Fruit fly (Drosophila melanogaster) whole organism, embryonic: ENCODE data around the gene CG4880.

Experiments used
- BEAF-32 ChIP-seq: fragments of 200-800 bp; sonication (Bioruptor generic); optimal IDR thresholded peaks from 3 replicates; lab custom pipeline; 2017; ENCODE audit warnings: missing biosample characterization, missing genetic modification characterization, mild to moderate bottlenecking, moderate library complexity, missing genetic modification reagents
- Bgb ChIP-seq: fragments of 200-800 bp; sonication (Bioruptor generic); IDR thresholded peaks from 2 replicates; pipeline ENCODE4 v1.3.6; 2022; ENCODE audit warnings: missing biosample characterization, missing genetic modification characterization; ENCODE audit not compliant: partially characterized antibody
- Bteb2 ChIP-seq: fragments of 200-800 bp; sonication (Bioruptor generic); optimal IDR thresholded peaks from 2 replicates; lab custom pipeline; 2016; ENCODE audit warnings: missing biosample characterization, missing genetic modification characterization
- CG11093 ChIP-seq: fragments of 200-800 bp; sonication (Bioruptor generic); IDR thresholded peaks from 3 replicates; pipeline ENCODE4 v1.3.6; 2022; ENCODE audit warnings: missing biosample characterization, missing genetic modification characterization
- CG11560 ChIP-seq: fragments of 200-800 bp; sonication (Bioruptor generic); IDR thresholded peaks from 3 replicates; pipeline ENCODE4 v1.3.6; 2022; ENCODE audit warnings: missing biosample characterization, missing genetic modification characterization
- CG12299 ChIP-seq: fragments of 200-800 bp; sonication (Bioruptor generic); optimal IDR thresholded peaks from 2 replicates; lab custom pipeline; 2018; ENCODE audit warnings: missing biosample characterization, mild to moderate bottlenecking, missing genetic modification characterization
- CG13123 ChIP-seq: fragments of 200-800 bp; sonication (Bioruptor generic); optimal IDR thresholded peaks from 2 replicates; lab custom pipeline; 2016; ENCODE audit warnings: missing biosample characterization, missing genetic modification characterization
- CG13287 ChIP-seq: fragments of 200-800 bp; sonication (Bioruptor generic); IDR thresholded peaks from 2 replicates; pipeline ENCODE4 v1.3.6; 2022; ENCODE audit warnings: missing biosample characterization, missing genetic modification characterization; ENCODE audit not compliant: partially characterized antibody
- CG14667 ChIP-seq: fragments of 200-800 bp; sonication (Bioruptor generic); IDR thresholded peaks from 2 replicates; pipeline ENCODE4 v1.3.6; 2022; ENCODE audit warnings: missing biosample characterization, missing genetic modification characterization
- CG14860 ChIP-seq: fragments of 200-800 bp; sonication (Bioruptor generic); IDR thresholded peaks from 3 replicates; pipeline ENCODE4 v1.3.6; 2022; ENCODE audit warnings: missing biosample characterization, missing genetic modification characterization; ENCODE audit not compliant: partially characterized antibody
- CG1602 ChIP-seq: fragments of 200-800 bp; sonication (Bioruptor generic); optimal IDR thresholded peaks from 3 replicates; lab custom pipeline; 2016; ENCODE audit warnings: missing biosample characterization, missing genetic modification characterization
- CG16813 ChIP-seq: fragments of 200-800 bp; sonication (Bioruptor generic); IDR thresholded peaks from 3 replicates; pipeline ENCODE4 v1.3.6; 2022; ENCODE audit warnings: missing biosample characterization, missing genetic modification characterization; ENCODE audit not compliant: partially characterized antibody
- CG2116 ChIP-seq: fragments of 200-800 bp; sonication (Bioruptor generic); optimal IDR thresholded peaks from 3 replicates; lab custom pipeline; 2018; ENCODE audit warnings: missing biosample characterization, mild to moderate bottlenecking, missing genetic modification characterization
- CG2129 ChIP-seq: fragments of 200-800 bp; sonication (Bioruptor generic); IDR thresholded peaks from 2 replicates; pipeline ENCODE4 v1.3.6; 2022; ENCODE audit warnings: missing biosample characterization, missing genetic modification characterization; ENCODE audit not compliant: partially characterized antibody
- CG32767 ChIP-seq: fragments of 200-800 bp; sonication (Bioruptor generic); IDR thresholded peaks from 2 replicates; pipeline ENCODE4 v1.3.6; 2022; ENCODE audit warnings: missing biosample characterization, missing genetic modification characterization
- CG6791 ChIP-seq: fragments of 200-800 bp; sonication (Bioruptor generic); IDR thresholded peaks from 3 replicates; pipeline ENCODE4 v1.3.6; 2022; ENCODE audit warnings: missing biosample characterization, missing genetic modification characterization; ENCODE audit not compliant: partially characterized antibody
- CG6854 ChIP-seq: fragments of 200-800 bp; sonication (Bioruptor generic); optimal IDR thresholded peaks from 3 replicates; lab custom pipeline; 2017; ENCODE audit warnings: missing biosample characterization, mild to moderate bottlenecking, missing genetic modification characterization
- CG7556 ChIP-seq: fragments of 200-800 bp; sonication (Bioruptor generic); optimal IDR thresholded peaks from 2 replicates; lab custom pipeline; 2017; ENCODE audit warnings: missing biosample characterization, mild to moderate bottlenecking, missing genetic modification characterization
- CG8290 ChIP-seq, 3 experiments: fragments of 200-800 bp; sonication (Bioruptor generic); optimal IDR thresholded peaks; 2 replicates each; lab custom pipeline; 2016 to 2019; ENCODE audit warnings: missing biosample characterization in 3 of 3, missing genetic modification characterization in 3 of 3, mild to moderate bottlenecking in 2 of 3, moderate library complexity in 1 of 3
- CG9215 ChIP-seq: fragments of 200-800 bp; sonication (Bioruptor generic); IDR thresholded peaks from 2 replicates; pipeline ENCODE4 v1.3.6; 2022; ENCODE audit warnings: missing biosample characterization, missing genetic modification characterization
- CG9932 ChIP-seq: fragments of 200-800 bp; sonication (Bioruptor generic); IDR thresholded peaks from 2 replicates; pipeline ENCODE4 v1.3.6; 2022; ENCODE audit warnings: missing biosample characterization, missing genetic modification characterization
- Dref ChIP-seq: fragments of 200-800 bp; sonication (Bioruptor generic); IDR thresholded peaks from 2 replicates; pipeline ENCODE4 v1.3.6; 2022; ENCODE audit warnings: missing biosample characterization, missing genetic modification characterization
- Drgx ChIP-seq: fragments of 200-800 bp; sonication (Bioruptor generic); IDR thresholded peaks from 2 replicates; pipeline ENCODE4 v1.3.6; 2022; ENCODE audit warnings: missing biosample characterization, missing genetic modification characterization
- H15 ChIP-seq: fragments of 200-800 bp; sonication (Bioruptor generic); IDR thresholded peaks from 3 replicates; pipeline ENCODE4 v1.3.6; 2022; ENCODE audit warnings: missing biosample characterization, missing genetic modification characterization
- Myb ChIP-seq: fragments of 200-800 bp; sonication (Bioruptor generic); optimal IDR thresholded peaks from 2 replicates; lab custom pipeline; 2016; ENCODE audit warnings: missing biosample characterization, missing genetic modification characterization
- NC2α ChIP-seq: fragments of 200-800 bp; sonication (Bioruptor generic); optimal IDR thresholded peaks from 2 replicates; lab custom pipeline; 2016; ENCODE audit warnings: missing biosample characterization, missing genetic modification characterization
- NK7.1 ChIP-seq: fragments of 200-800 bp; sonication (Bioruptor generic); optimal IDR thresholded peaks from 3 replicates; lab custom pipeline; 2016; ENCODE audit warnings: missing biosample characterization, missing genetic modification characterization
- Scr ChIP-seq: fragments of 200-800 bp; sonication (Bioruptor generic); IDR thresholded peaks from 2 replicates; pipeline ENCODE4 v1.3.6; 2022; ENCODE audit warnings: missing biosample characterization, missing genetic modification characterization; ENCODE audit not compliant: partially characterized antibody
- amos ChIP-seq: fragments of 200-800 bp; sonication (Bioruptor generic); IDR thresholded peaks from 2 replicates; pipeline ENCODE4 v1.3.6; 2022; ENCODE audit warnings: missing biosample characterization, missing genetic modification characterization; ENCODE audit not compliant: partially characterized antibody
- ara ChIP-seq: fragments of 200-800 bp; sonication (Bioruptor generic); IDR thresholded peaks from 2 replicates; pipeline ENCODE4 v1.3.6; 2022; ENCODE audit warnings: missing biosample characterization, missing genetic modification characterization
- bbx ChIP-seq: fragments of 200-800 bp; sonication (Bioruptor generic); IDR thresholded peaks from 2 replicates; pipeline ENCODE4 v1.3.6; 2022; ENCODE audit warnings: missing biosample characterization, missing genetic modification characterization; ENCODE audit not compliant: partially characterized antibody
- chm ChIP-seq: fragments of 200-800 bp; sonication (Bioruptor generic); IDR thresholded peaks from 2 replicates; pipeline ENCODE4 v1.3.6; 2022; ENCODE audit warnings: missing biosample characterization, missing genetic modification characterization
- crc ChIP-seq: fragments of 200-800 bp; sonication (Bioruptor generic); optimal IDR thresholded peaks from 2 replicates; lab custom pipeline; 2016; ENCODE audit warnings: missing biosample characterization, missing genetic modification characterization
- dmrt99B ChIP-seq: fragments of 200-800 bp; sonication (Bioruptor generic); optimal IDR thresholded peaks from 2 replicates; lab custom pipeline; 2018; ENCODE audit warnings: missing biosample characterization, mild to moderate bottlenecking, missing genetic modification characterization, moderate library complexity
- ems ChIP-seq: fragments of 200-800 bp; sonication (Bioruptor generic); optimal IDR thresholded peaks from 3 replicates; lab custom pipeline; 2016; ENCODE audit warnings: missing biosample characterization, missing genetic modification characterization
- eve ChIP-seq, 2 experiments: fragments of >200 bp; optimal IDR thresholded peaks; 2 replicates each; lab custom pipeline; 2017; ENCODE audit warnings: missing biosample characterization in 2 of 2, missing genetic modification characterization in 2 of 2
- eyg ChIP-seq: fragments of 200-800 bp; sonication (Bioruptor generic); optimal IDR thresholded peaks from 3 replicates; lab custom pipeline; 2016; ENCODE audit warnings: missing biosample characterization, missing genetic modification characterization
- fd102C ChIP-seq: fragments of 200-800 bp; sonication (Bioruptor generic); optimal IDR thresholded peaks from 2 replicates; lab custom pipeline; 2018; ENCODE audit warnings: missing biosample characterization, mild to moderate bottlenecking, missing genetic modification characterization, moderate library complexity
- ftz-f1 ChIP-seq: fragments of 200-800 bp; sonication (Bioruptor generic); optimal IDR thresholded peaks from 2 replicates; lab custom pipeline; 2016; ENCODE audit warnings: missing biosample characterization, missing genetic modification characterization
- gt ChIP-seq: fragments of 200-800 bp; sonication (Bioruptor generic); IDR thresholded peaks from 2 replicates; pipeline ENCODE4 v1.3.6; 2022; ENCODE audit warnings: missing biosample characterization, missing genetic modification characterization
- hb ChIP-seq: fragments of 200-800 bp; sonication (Bioruptor generic); IDR thresholded peaks from 3 replicates; pipeline ENCODE4 v1.3.6; 2022; ENCODE audit warnings: missing biosample characterization, missing genetic modification characterization; ENCODE audit not compliant: partially characterized antibody
- lola ChIP-seq, 3 experiments: fragments of >200 bp in 2 of 3; fragments of 200-800 bp in 1 of 3; sonication (Bioruptor generic) in 1 of 3; optimal IDR thresholded peaks; 2 replicates each; lab custom pipeline; 2017 to 2019; ENCODE audit warnings: missing biosample characterization in 3 of 3, missing genetic modification characterization in 3 of 3, mild to moderate bottlenecking in 1 of 3, moderate library complexity in 1 of 3
- mld ChIP-seq: fragments of 200-800 bp; sonication (Bioruptor generic); IDR thresholded peaks from 3 replicates; pipeline ENCODE4 v1.3.6; 2022; ENCODE audit warnings: missing biosample characterization, missing genetic modification characterization; ENCODE audit not compliant: partially characterized antibody
- pb ChIP-seq: fragments of 200-800 bp; sonication (Bioruptor generic); optimal IDR thresholded peaks from 3 replicates; lab custom pipeline; 2016; ENCODE audit warnings: missing biosample characterization, missing genetic modification characterization
- sima ChIP-seq: fragments of 200-800 bp; sonication (Bioruptor generic); optimal IDR thresholded peaks from 2 replicates; lab custom pipeline; 2016; ENCODE audit warnings: missing biosample characterization, missing genetic modification characterization
- stwl ChIP-seq: fragments of 200-800 bp; sonication (Bioruptor generic); optimal IDR thresholded peaks from 3 replicates; lab custom pipeline; 2018; ENCODE audit warnings: missing biosample characterization, mild to moderate bottlenecking, missing genetic modification characterization, moderate library complexity
- tna ChIP-seq: fragments of 200-800 bp; sonication (Bioruptor generic); IDR thresholded peaks from 2 replicates; pipeline ENCODE4 v1.3.6; 2022; ENCODE audit warnings: missing biosample characterization, missing genetic modification characterization; ENCODE audit not compliant: partially characterized antibody
- unc-4 ChIP-seq: fragments of 200-800 bp; sonication (Bioruptor generic); IDR thresholded peaks from 2 replicates; pipeline ENCODE4 v1.3.6; 2022; ENCODE audit warnings: missing biosample characterization, missing genetic modification characterization; ENCODE audit not compliant: partially characterized antibody
- vnd ChIP-seq: fragments of 200-800 bp; sonication (Bioruptor generic); IDR thresholded peaks from 3 replicates; pipeline ENCODE4 v1.3.6; 2022; ENCODE audit warnings: missing biosample characterization, missing genetic modification characterization; ENCODE audit not compliant: partially characterized antibody

Gene CG4880

DNA sequence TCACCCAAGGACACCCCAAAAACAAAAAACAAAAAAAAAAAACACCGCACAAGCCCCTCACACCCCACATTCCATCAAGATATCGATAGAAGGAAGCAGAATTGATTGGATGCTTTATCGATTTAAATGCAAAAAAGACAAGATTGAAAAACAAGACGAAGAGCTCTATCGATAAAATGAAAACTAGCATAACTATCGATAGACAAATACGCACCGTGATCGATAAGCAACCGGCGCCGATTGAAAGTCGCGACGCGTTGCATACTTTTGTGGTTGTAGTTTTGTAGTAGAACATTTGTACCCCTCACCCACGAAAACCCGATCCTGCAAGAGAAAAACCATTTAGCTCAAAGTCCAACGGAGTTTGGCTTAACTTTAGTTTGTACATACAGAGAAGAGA is 50.1 kb downstream of the CG4880 start (continued):
- peak; percentile 55 for TF ChIP-seq bbx (GFP tag; lab: Robert Waterston, UW)
- peak; percentile 60; the same call in 2 of the 3 replicates for TF ChIP-seq CG16813 (GFP tag; lab: Robert Waterston, UW)
- no peak for TF ChIP-seq gt (GFP tag; lab: Robert Waterston, UW)
- no peak for TF ChIP-seq CG11093 (GFP tag; lab: Robert Waterston, UW)
- no peak for TF ChIP-seq crc (GFP tag; lab: Kevin White, UChicago)
- peak; percentile 58; the same call in 2 of the 3 replicates for TF ChIP-seq CG14860 (GFP tag; lab: Robert Waterston, UW)
- TF ChIP-seq CG7556 (GFP tag; lab: Kevin White, UChicago), result no peak
- TF ChIP-seq CG1602 (GFP tag; lab: Kevin White, UChicago), result no peak
- TF ChIP-seq NC2α (GFP tag; lab: Kevin White, UChicago), result no peak
- no peak for TF ChIP-seq hb
- TF ChIP-seq CG9215, result no peak
- peak; percentile 29 for TF ChIP-seq stwl
- no peak for TF ChIP-seq CG6854 (GFP tag; lab: Kevin White, UChicago)
- no peak for TF ChIP-seq dmrt99B (tag; lab: Kevin White, UChicago)
- no peak for TF ChIP-seq Bteb2 (GFP tag; lab: Kevin White, UChicago)
- TF ChIP-seq lola (GFP tag; optimal IDR thresholded peaks at IDR 0.05; lab: Kevin White, UChicago), result no peak
- no peak for TF ChIP-seq H15
- no peak for TF ChIP-seq pb (GFP tag; lab: Kevin White, UChicago)
- TF ChIP-seq ara (GFP tag; lab: Robert Waterston, UW), result no peak
- peak; percentile 2 for TF ChIP-seq CG2116
- TF ChIP-seq Scr (GFP tag; lab: Robert Waterston, UW), result peak; percentile 61
- no peak for TF ChIP-seq ems
- TF ChIP-seq CG9932, result no peak
- peak; percentile 57 for TF ChIP-seq Dref (GFP tag; lab: Robert Waterston, UW)
- no peak for TF ChIP-seq fd102C
- TF ChIP-seq CG14667 (GFP tag; lab: Robert Waterston, UW), result no peak
- peak; percentile 57 for TF ChIP-seq unc-4
- TF ChIP-seq CG13123 (GFP tag; lab: Kevin White, UChicago), result no peak
- TF ChIP-seq CG12299 (tag; lab: Kevin White, UChicago), result no peak
- TF ChIP-seq chm (GFP tag; lab: Robert Waterston, UW), result no peak
- no peak for TF ChIP-seq Drgx
- peak; percentile 16; the same call in 1 of the 2 replicates for TF ChIP-seq amos (GFP tag; lab: Robert Waterston, UW)
- TF ChIP-seq eve (GFP tag; optimal IDR thresholded peaks at IDR 0.05; lab: Kevin White, UChicago), result no peak
- peak; percentile 73 for TF ChIP-seq CG8290 (GFP tag; optimal IDR thresholded peaks at IDR 0.05; lab: Kevin White, UChicago)
- no peak for TF ChIP-seq CG8290 (tag; optimal IDR thresholded peaks at IDR 0.05; lab: Kevin White, UChicago)
- TF ChIP-seq CG13287 (GFP tag; lab: Robert Waterston, UW), result peak; percentile 51
- no peak for TF ChIP-seq CG32767 (GFP tag; lab: Robert Waterston, UW)
- TF ChIP-seq sima (GFP tag; lab: Kevin White, UChicago), result no peak
- TF ChIP-seq eyg (GFP tag; lab: Kevin White, UChicago), result no peak
- TF ChIP-seq Myb, result no peak
- TF ChIP-seq NK7.1, result no peak
- TF ChIP-seq CG2129 (GFP tag; lab: Robert Waterston, UW), result no peak
- peak; percentile 45; the same call in 1 of the 2 replicates for TF ChIP-seq Bgb (GFP tag; lab: Robert Waterston, UW)
- no peak for TF ChIP-seq ftz-f1 (GFP tag; lab: Kevin White, UChicago)
- TF ChIP-seq BEAF-32 (GFP tag; lab: Kevin White, UChicago), result peak; percentile 52
- TF ChIP-seq vnd, result peak; percentile 43; the same call in 1 of the 3 replicates
- TF ChIP-seq CG6791, result peak; percentile 44; the same call in 1 of the 3 replicates
- peak; percentile 53; the same call in 1 of the 3 replicates for TF ChIP-seq mld (GFP tag; lab: Robert Waterston, UW)
- no peak for TF ChIP-seq CG11560
- peak; percentile 39; the same call in 1 of the 2 replicates for TF ChIP-seq tna
